Fruit fly (Drosophila melanogaster): ENCODE data around the gene bdl.

bdl gene

dm6 chr2L:4332962-4333757, 8.8 kb downstream of the bdl start (continued):
- TF ChIP-seq rib (GFP tag; IDR thresholded peaks at IDR 0.05) (0 out of 2 replicates have a peak, but pooled peaks have one; percentile 27), tgo (GFP tag; IDR thresholded peaks at IDR 0.05) (peak; percentile 78), CG10267 (tag; optimal IDR thresholded peaks at IDR 0.05) (peak; percentile 60), pnt (GFP tag; optimal IDR thresholded peaks at IDR 0.05) (peak; percentile 75), Fer2 (tag; optimal IDR thresholded peaks at IDR 0.05) (peak; percentile 60), Hr51 (GFP tag; optimal IDR thresholded peaks at IDR 0.05) (peak; percentile 73 to 83), lilli (GFP tag; optimal IDR thresholded peaks at IDR 0.05) (peak; percentile 70), Dbx (GFP tag; IDR thresholded peaks at IDR 0.05) (peak; percentile 87), CHES-1-like (GFP tag; optimal IDR thresholded peaks at IDR 0.05) (peak; percentile 0), ap (GFP tag; IDR thresholded peaks at IDR 0.05) (peak; percentile 41), crc (GFP tag; optimal IDR thresholded peaks at IDR 0.05) (peak; percentile 62), dmrt11E (tag; optimal IDR thresholded peaks at IDR 0.05) (peak; percentile 68), ssp (GFP tag; IDR thresholded peaks at IDR 0.05) (peak; percentile 53), CG30020 (tag; optimal IDR thresholded peaks at IDR 0.05) (no peak), Mes4 (GFP tag; optimal IDR thresholded peaks at IDR 0.05) (peak; percentile 79), CG10147 (GFP tag; optimal IDR thresholded peaks at IDR 0.05) (peak; percentile 80), klu (GFP tag; IDR thresholded peaks at IDR 0.05) (peak; percentile 52), stc (GFP tag; IDR thresholded peaks at IDR 0.05) (peak; percentile 91), CG6654 (GFP tag; optimal IDR thresholded peaks at IDR 0.05) (peak; percentile 78), Hmx (GFP tag; optimal IDR thresholded peaks at IDR 0.05) (peak; percentile 37), lbe (GFP tag; optimal IDR thresholded peaks at IDR 0.05) (peak; percentile 54), Max (GFP tag; optimal IDR thresholded peaks at IDR 0.05) (peak; percentile 75), CG2199 (GFP tag; IDR thresholded peaks at IDR 0.05) (peak; percentile 89), chif (GFP tag; optimal IDR thresholded peaks at IDR 0.05) (peak; percentile 67 to 82), Dref (GFP tag; IDR thresholded peaks at IDR 0.05) (no peak), Lim3 (GFP tag; IDR thresholded peaks at IDR 0.05) (0 out of 2 replicates have a peak, but pooled peaks have one; percentile 13), CG17802 (tag; optimal IDR thresholded peaks at IDR 0.05) (peak; percentile 70), ems (GFP tag; optimal IDR thresholded peaks at IDR 0.05) (peak; percentile 66), dysf (GFP tag; IDR thresholded peaks at IDR 0.05) (peak; percentile 83), CG12155 (GFP tag; optimal IDR thresholded peaks at IDR 0.05) (peak; percentile 77), jing (GFP tag; optimal IDR thresholded peaks at IDR 0.05) (peak; percentile 60), CG15011 (GFP tag; optimal IDR thresholded peaks at IDR 0.05) (peak; percentile 64), CG17361 (GFP tag; IDR thresholded peaks at IDR 0.05) (peak; percentile 83), CG3838 (GFP tag; optimal IDR thresholded peaks at IDR 0.05) (no peak), bsh (GFP tag; optimal IDR thresholded peaks at IDR 0.05) (peak; percentile 88 to 97), CrebB (tag; optimal IDR thresholded peaks at IDR 0.05) (no peak), CG18011 (GFP tag; optimal IDR thresholded peaks at IDR 0.05) (peak; percentile 44), Gsc (GFP tag; IDR thresholded peaks at IDR 0.05) (peak; percentile 59; the same call in 1 of the 2 replicates), fru (optimal IDR thresholded peaks at IDR 0.05) (no peak), CG3407 (GFP tag; optimal IDR thresholded peaks at IDR 0.05) (peak; percentile 71), CG1024 (GFP tag; IDR thresholded peaks at IDR 0.05) (peak; percentile 70), Vsx1 (GFP tag; optimal IDR thresholded peaks at IDR 0.05) (peak; percentile 52), CG6254 (GFP tag; optimal IDR thresholded peaks at IDR 0.05) (peak; percentile 90), luna (GFP tag; optimal IDR thresholded peaks at IDR 0.05) (no peak), slou (GFP tag; optimal IDR thresholded peaks at IDR 0.05) (peak; percentile 64), CG3995 (GFP tag; optimal IDR thresholded peaks at IDR 0.05) (peak; percentile 20), B-H2 (GFP tag; optimal IDR thresholded peaks at IDR 0.05) (peak; percentile 47), Opbp (GFP tag; IDR thresholded peaks at IDR 0.05; ENCODE audit: partially characterized antibody) (0 out of 3 replicates have a peak, but pooled peaks have one; percentile 28), cwo (GFP tag; optimal IDR thresholded peaks at IDR 0.05) (peak; percentile 82)

Measured in whole organism, embryonic.